Worm (Caenorhabditis elegans) whole organism, L2 larva: Measurements from ENCODE around the gene rhr-2.

Source experiments
- ZK546.5 ChIP-seq: sonication (generic microtip); optimal IDR thresholded peaks from 2 replicates; lab custom pipeline; 2017; ENCODE audit warnings: missing biosample characterization, missing genetic modification characterization
- elt-3 ChIP-seq: sonication (generic microtip); optimal IDR thresholded peaks from 2 replicates; lab custom pipeline; 2017; ENCODE audit warnings: missing biosample characterization, missing genetic modification characterization

- no peak for TF ChIP-seq ZK546.5 (tag; lab: Kevin White, UChicago)
- no peak for TF ChIP-seq elt-3 (tag; lab: Kevin White, UChicago)
These were observed 18.2 kb downstream of the rhr-2 start for ce11 chrV:11711751-11712150.
